Worm (Caenorhabditis elegans): ENCODE results near the gene C25F6.8.
A peak's percentile ranks its signal among the peaks of the same experiment; 100 is the strongest.

The C25F6.8 gene

DNA sequence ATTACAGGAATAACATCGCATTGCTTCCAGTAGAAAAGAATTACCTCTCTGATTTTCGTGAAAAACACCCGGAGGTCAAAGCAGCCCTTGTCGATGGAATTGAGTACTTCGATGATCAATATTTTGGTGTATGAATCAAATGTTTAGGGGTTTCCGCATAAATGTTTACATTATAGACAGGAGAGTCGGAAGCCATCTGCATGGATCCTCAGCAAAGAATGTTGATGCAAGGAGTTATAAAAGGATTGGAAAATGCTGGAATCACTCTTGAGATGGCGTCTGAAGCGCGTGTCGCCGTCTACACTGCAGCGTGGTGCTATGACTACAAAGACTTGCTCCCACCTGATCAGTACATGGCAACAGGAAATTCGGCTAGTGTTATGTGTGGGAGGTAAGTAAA, 33.8 kb upstream of the C25F6.8 start, which contains the start of gene C41A3.2:
Gene C41A3.2 (minus strand): TSS at position 101 of the 400 bp plus-strand sequence.
- TF ChIP-seq nhr-23 (tag; optimal IDR thresholded peaks at IDR 0.05) = no peak

ce11 chrX:5429335-5429734, 18.7 kb upstream of the C25F6.8 start:
- TF ChIP-seq ztf-11 (tag; optimal IDR thresholded peaks at IDR 0.05) (peak; percentile 60), fkh-2 (tag; optimal IDR thresholded peaks at IDR 0.05) (peak; percentile 24), unc-62 (GFP tag; optimal IDR thresholded peaks at IDR 0.05) (peak; percentile 86), jun-1 (tag; optimal IDR thresholded peaks at IDR 0.05) (peak; percentile 99), nhr-11 (tag; optimal IDR thresholded peaks at IDR 0.05) (peak; percentile 96), elt-3 (tag; optimal IDR thresholded peaks at IDR 0.05) (peak in 2 of 3 experiments; percentile 96 to 99), nhr-67 (tag; optimal IDR thresholded peaks at IDR 0.05) (peak; percentile 71), lsy-12 (tag; optimal IDR thresholded peaks at IDR 0.05) (peak; percentile 96), nhr-23 (tag; optimal IDR thresholded peaks at IDR 0.05) (peak; percentile 99), elt-2 (tag; optimal IDR thresholded peaks at IDR 0.05) (peak; percentile 81), nhr-77 (tag; optimal IDR thresholded peaks at IDR 0.05) (peak; percentile 96), sea-2 (GFP tag; optimal IDR thresholded peaks at IDR 0.05) (no peak), ceh-9 (tag; optimal IDR thresholded peaks at IDR 0.05) (no peak), pha-4 (tag; optimal IDR thresholded peaks at IDR 0.05) (no peak), egl-27 (tag; optimal IDR thresholded peaks at IDR 0.05) (peak; percentile 96), ama-1 (optimal IDR thresholded peaks at IDR 0.05) (no peak), ZK546.5 (tag; optimal IDR thresholded peaks at IDR 0.05) (no peak), ztf-4 (tag; optimal IDR thresholded peaks at IDR 0.05) (peak; percentile 87), R02D3.7 (tag; optimal IDR thresholded peaks at IDR 0.05) (peak; percentile 91), nhr-76 (tag; optimal IDR thresholded peaks at IDR 0.05) (peak; percentile 77), daf-12 (tag; optimal IDR thresholded peaks at IDR 0.05) (peak; percentile 80), nhr-25 (tag; optimal IDR thresholded peaks at IDR 0.05) (peak; percentile 100), ceh-16 (tag; optimal IDR thresholded peaks at IDR 0.05) (peak; percentile 83), lin-15B (tag; optimal IDR thresholded peaks at IDR 0.05) (peak; percentile 31), egl-5 (tag; optimal IDR thresholded peaks at IDR 0.05) (peak; percentile 98), nhr-43 (tag; optimal IDR thresholded peaks at IDR 0.05; ENCODE audit: poor library complexity, severe bottlenecking) (peak; percentile 99), skn-1 (tag; optimal IDR thresholded peaks at IDR 0.05) (peak; percentile 95), nhr-12 (tag; optimal IDR thresholded peaks at IDR 0.05) (peak; percentile 15), pqm-1 (tag; optimal IDR thresholded peaks at IDR 0.05) (peak; percentile 92), eor-1 (tag; optimal IDR thresholded peaks at IDR 0.05) (no peak), nfya-1 (tag; optimal IDR thresholded peaks at IDR 0.05; ENCODE audit: insufficient read depth) (peak; percentile 88), ceh-28 (tag; optimal IDR thresholded peaks at IDR 0.05) (peak; percentile 98), nhr-237 (tag; optimal IDR thresholded peaks at IDR 0.05) (peak; percentile 76), mdl-1 (tag; optimal IDR thresholded peaks at IDR 0.05) (peak; percentile 81), unc-39 (tag; optimal IDR thresholded peaks at IDR 0.05) (peak; percentile 47), zag-1 (tag; optimal IDR thresholded peaks at IDR 0.05) (peak; percentile 88), tbx-2 (tag; optimal IDR thresholded peaks at IDR 0.05) (peak; percentile 98), fos-1 (tag; optimal IDR thresholded peaks at IDR 0.05) (peak; percentile 95), hmg-11 (tag; optimal IDR thresholded peaks at IDR 0.05) (no peak), elt-1 (tag; optimal IDR thresholded peaks at IDR 0.05) (peak; percentile 77), snpc-4 (tag; optimal IDR thresholded peaks at IDR 0.05) (peak; percentile 94), aly-2 (tag; optimal IDR thresholded peaks at IDR 0.05) (peak; percentile 98), nhr-28 (tag; optimal IDR thresholded peaks at IDR 0.05) (peak; percentile 83), ceh-82 (tag; optimal IDR thresholded peaks at IDR 0.05) (peak; percentile 98), fkh-10 (GFP tag; optimal IDR thresholded peaks at IDR 0.05) (peak; percentile 7), lin-39 (tag; optimal IDR thresholded peaks at IDR 0.05) (peak; percentile 98), mml-1 (tag; optimal IDR thresholded peaks at IDR 0.05) (peak; percentile 20)

Data from whole organism, L3 larva.